Worm (Caenorhabditis elegans): ENCODE data around the gene Y2H9A.4.

Y2H9A.4 gene

DNA sequence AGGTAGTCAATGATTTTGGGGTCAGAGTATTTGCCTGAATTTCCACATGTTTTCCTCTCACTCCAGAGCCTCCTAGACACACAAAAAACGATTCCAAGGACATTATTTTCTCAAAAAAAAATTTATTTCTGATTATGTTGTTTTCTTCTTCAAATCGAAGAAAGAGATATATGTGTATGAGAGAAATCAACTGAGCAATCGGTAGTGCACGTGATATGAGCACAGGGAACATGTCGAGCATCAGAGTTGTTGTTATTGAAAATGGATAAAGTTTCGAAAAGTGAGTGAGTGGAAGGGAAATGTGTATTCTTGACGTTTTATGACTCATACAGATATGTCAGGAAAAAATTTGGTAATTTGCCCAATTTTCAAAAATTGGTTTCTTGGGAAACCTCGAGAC, 26.4 kb downstream of the Y2H9A.4 start:
- TF ChIP-seq ceh-8 (GFP tag; optimal IDR thresholded peaks at IDR 0.05): no peak
- no peak for TF ChIP-seq nhr-77 (tag; optimal IDR thresholded peaks at IDR 0.05)
- no peak for TF ChIP-seq mdl-1 (tag; optimal IDR thresholded peaks at IDR 0.05)
- TF ChIP-seq efl-1 (optimal IDR thresholded peaks at IDR 0.05): no peak
- peak in 1 of 2 experiments; percentile 39 for TF ChIP-seq efl-1 (GFP tag; optimal IDR thresholded peaks at IDR 0.05 in 1 of 2)
- no peak for TF ChIP-seq aly-2 (tag; optimal IDR thresholded peaks at IDR 0.05)
- TF ChIP-seq snu-23 (GFP tag; optimal IDR thresholded peaks at IDR 0.05): peak; percentile 29
- no peak for TF ChIP-seq xbp-1 (tag; optimal IDR thresholded peaks at IDR 0.05)
- TF ChIP-seq hlh-17 (GFP tag; optimal IDR thresholded peaks at IDR 0.05; ENCODE audit: borderline replicate concordance): no peak
- no peak for TF ChIP-seq dsc-1 (tag; optimal IDR thresholded peaks at IDR 0.05)
- TF ChIP-seq swsn-7 (tag; optimal IDR thresholded peaks at IDR 0.05): no peak
- no peak for TF ChIP-seq alr-1 (tag; optimal IDR thresholded peaks at IDR 0.05; ENCODE audit: borderline replicate concordance)
- TF ChIP-seq sup-37 (GFP tag; optimal IDR thresholded peaks at IDR 0.05): no peak
- TF ChIP-seq unc-62 (GFP tag; optimal IDR thresholded peaks at IDR 0.05): no peak
- no peak for TF ChIP-seq mab-9 (GFP tag; IDR thresholded peaks at IDR 0.05)
- TF ChIP-seq sptf-1 (tag; optimal IDR thresholded peaks at IDR 0.05): no peak
- no peak for TF ChIP-seq ztf-4 (tag; optimal IDR thresholded peaks at IDR 0.05)
- no peak for TF ChIP-seq ets-5 (GFP tag; IDR thresholded peaks at IDR 0.05)
- no peak for TF ChIP-seq fkh-8 (tag; optimal IDR thresholded peaks at IDR 0.05)
- no peak for TF ChIP-seq nhr-11 (tag; optimal IDR thresholded peaks at IDR 0.05)
- TF ChIP-seq lin-39 (tag; optimal IDR thresholded peaks at IDR 0.05): no peak
- TF ChIP-seq grh-1 (GFP tag; IDR thresholded peaks at IDR 0.05): no peak
- no peak for TF ChIP-seq fos-1 (tag; optimal IDR thresholded peaks at IDR 0.05)
- TF ChIP-seq hpl-2 (GFP tag; optimal IDR thresholded peaks at IDR 0.05): no peak
- no peak for TF ChIP-seq nhr-76 (tag; optimal IDR thresholded peaks at IDR 0.05)
- TF ChIP-seq sox-4 (tag; optimal IDR thresholded peaks at IDR 0.05): no peak
- peak; percentile 43 for TF ChIP-seq nhr-19 (GFP tag; conservative IDR thresholded peaks at IDR 0.05)
- peak; percentile 35 to 47 for TF ChIP-seq lsy-2 (tag; optimal IDR thresholded peaks at IDR 0.05)
- TF ChIP-seq tbx-2 (tag; optimal IDR thresholded peaks at IDR 0.05): no peak
- peak; percentile 60 for TF ChIP-seq nhr-71 (tag; optimal IDR thresholded peaks at IDR 0.05)
- TF ChIP-seq rnt-1 (tag; optimal IDR thresholded peaks at IDR 0.05): peak; percentile 61
- TF ChIP-seq elt-3 (tag; optimal IDR thresholded peaks at IDR 0.05): no peak
- TF ChIP-seq F16B12.6 (tag; optimal IDR thresholded peaks at IDR 0.05): no peak
- no peak for TF ChIP-seq blmp-1 (tag; optimal IDR thresholded peaks at IDR 0.05)
- peak; percentile 54 for TF ChIP-seq lin-14 (GFP tag; optimal IDR thresholded peaks at IDR 0.05)
- no peak for TF ChIP-seq nhr-90 (tag; optimal IDR thresholded peaks at IDR 0.05; ENCODE audit: poor library complexity)
- no peak for TF ChIP-seq unc-86 (tag; optimal IDR thresholded peaks at IDR 0.05)
- TF ChIP-seq C16A3.4 (tag; optimal IDR thresholded peaks at IDR 0.05): no peak
- peak; percentile 21 for TF ChIP-seq unc-130 (tag; optimal IDR thresholded peaks at IDR 0.05)
- TF ChIP-seq ces-1 (GFP tag; optimal IDR thresholded peaks at IDR 0.05): no peak
- no peak for TF ChIP-seq zip-4 (GFP tag; optimal IDR thresholded peaks at IDR 0.05)
- TF ChIP-seq nhr-47 (tag; optimal IDR thresholded peaks at IDR 0.05): no peak
- TF ChIP-seq efl-3 (GFP tag; optimal IDR thresholded peaks at IDR 0.05): no peak
- no peak for TF ChIP-seq elt-2 (tag; optimal IDR thresholded peaks at IDR 0.05)
- TF ChIP-seq mep-1 (tag; optimal IDR thresholded peaks at IDR 0.05): no peak
- TF ChIP-seq lin-15B (tag; optimal IDR thresholded peaks at IDR 0.05): no peak
- TF ChIP-seq jun-1 (tag; optimal IDR thresholded peaks at IDR 0.05): no peak
- TF ChIP-seq aha-1 (tag; optimal IDR thresholded peaks at IDR 0.05): no peak
- TF ChIP-seq lir-3 (tag; optimal IDR thresholded peaks at IDR 0.05; ENCODE audit: poor library complexity): no peak
- no peak for TF ChIP-seq unc-30 (tag; optimal IDR thresholded peaks at IDR 0.05)
- TF ChIP-seq tlp-1 (tag; optimal IDR thresholded peaks at IDR 0.05): no peak
- no peak for TF ChIP-seq nhr-20 (tag; optimal IDR thresholded peaks at IDR 0.05)
- no peak for TF ChIP-seq lin-35 (GFP tag; optimal IDR thresholded peaks at IDR 0.05)
- no peak for TF ChIP-seq lin-13 (GFP tag; optimal IDR thresholded peaks at IDR 0.05)
- TF ChIP-seq nhr-237 (tag; optimal IDR thresholded peaks at IDR 0.05): no peak
